Worm (Caenorhabditis elegans) whole organism, L2 larva: Measurements from ENCODE around the gene Y51B9A.8.

ENCODE experiments used
- F13H6.1 ChIP-seq: sonication (generic microtip); optimal IDR thresholded peaks from 2 replicates; lab custom pipeline; 2016; ENCODE audit warnings: missing genetic modification characterization, missing compliant biosample characterization
- R02D3.7 ChIP-seq: fragments of 150-350 bp; optimal IDR thresholded peaks from 2 replicates; lab custom pipeline; 2014; ENCODE audit warnings: missing biosample characterization, missing genetic modification characterization
- Y55F3AM.14 ChIP-seq: fragments of 200-800 bp; sonication (Bioruptor generic); optimal IDR thresholded peaks from 2 replicates; lab custom pipeline; 2018; ENCODE audit warnings: mild to moderate bottlenecking, missing genetic modification characterization, missing compliant biosample characterization
- alr-1 ChIP-seq: fragments of 150-350 bp; optimal IDR thresholded peaks from 2 replicates; lab custom pipeline; 2014; ENCODE audit warnings: missing biosample characterization, missing genetic modification characterization
- aly-2 ChIP-seq: fragments of 150-350 bp; optimal IDR thresholded peaks from 2 replicates; lab custom pipeline; 2014; ENCODE audit warnings: missing biosample characterization, missing genetic modification characterization
- ama-1 ChIP-seq: fragments of 150-350 bp; optimal IDR thresholded peaks from 2 replicates; lab custom pipeline; 2018; ENCODE audit warnings: inconsistent platforms
- blmp-1 ChIP-seq: sonication (generic microtip); optimal IDR thresholded peaks from 2 replicates; lab custom pipeline; 2017; ENCODE audit warnings: missing genetic modification characterization, mild to moderate bottlenecking, missing compliant biosample characterization, antibody characterized with exemption, moderate library complexity; ENCODE audit not compliant: insufficient read depth
- ceh-16 ChIP-seq: fragments of 150-350 bp; optimal IDR thresholded peaks from 2 replicates; lab custom pipeline; 2014; ENCODE audit warnings: missing biosample characterization, missing genetic modification characterization
- dmd-4 ChIP-seq: sonication (generic microtip); optimal IDR thresholded peaks from 2 replicates; lab custom pipeline; 2017; ENCODE audit warnings: missing biosample characterization, missing genetic modification characterization
- egl-27 ChIP-seq: sonication (generic microtip); optimal IDR thresholded peaks from 3 replicates; lab custom pipeline; 2017; ENCODE audit warnings: missing biosample characterization, missing genetic modification reagents, missing genetic modification characterization
- elt-3 ChIP-seq: sonication (generic microtip); optimal IDR thresholded peaks from 2 replicates; lab custom pipeline; 2017; ENCODE audit warnings: missing biosample characterization, missing genetic modification characterization
- fos-1 ChIP-seq: fragments of 150-350 bp; optimal IDR thresholded peaks from 2 replicates; lab custom pipeline; 2014; ENCODE audit warnings: missing biosample characterization, missing genetic modification characterization
- gmeb-1 ChIP-seq: fragments of 150-350 bp; optimal IDR thresholded peaks from 2 replicates; lab custom pipeline; 2014; ENCODE audit warnings: missing biosample characterization, missing genetic modification characterization
- lin-13 ChIP-seq: fragments of 150-350 bp; optimal IDR thresholded peaks from 2 replicates; lab custom pipeline; 2014; ENCODE audit warnings: missing biosample characterization, missing genetic modification reagents, missing genetic modification characterization
- lin-39 ChIP-seq: fragments of 150-350 bp; optimal IDR thresholded peaks from 2 replicates; lab custom pipeline; 2014; ENCODE audit warnings: missing biosample characterization, missing genetic modification reagents, missing genetic modification characterization
- lsy-2 ChIP-seq, 2 experiments: fragments of 150-350 bp in 1 of 2; sonication (generic microtip) in 1 of 2; optimal IDR thresholded peaks; 2 replicates each; lab custom pipeline; 2014 to 2017; ENCODE audit warnings: missing biosample characterization in 2 of 2, missing genetic modification characterization in 2 of 2
- mab-5 ChIP-seq: fragments of 150-350 bp; optimal IDR thresholded peaks from 2 replicates; lab custom pipeline; 2014; ENCODE audit warnings: missing biosample characterization, missing genetic modification characterization
- mbf-1 ChIP-seq: sonication (generic microtip); optimal IDR thresholded peaks from 2 replicates; lab custom pipeline; 2017; ENCODE audit warnings: missing biosample characterization, missing genetic modification characterization
- mdl-1 ChIP-seq, 2 experiments: fragments of 150-350 bp in 1 of 2; sonication (generic microtip) in 1 of 2; optimal IDR thresholded peaks; 2 replicates each; lab custom pipeline; 2017; ENCODE audit warnings: missing biosample characterization in 2 of 2, missing genetic modification characterization in 2 of 2
- nhr-10 ChIP-seq: sonication (generic microtip); optimal IDR thresholded peaks from 2 replicates; lab custom pipeline; 2017; ENCODE audit warnings: missing biosample characterization, missing genetic modification characterization
- nhr-12 ChIP-seq: fragments of 150-350 bp; optimal IDR thresholded peaks from 2 replicates; lab custom pipeline; 2014; ENCODE audit warnings: missing biosample characterization, missing genetic modification characterization
- nhr-129 ChIP-seq: fragments of 150-350 bp; optimal IDR thresholded peaks from 2 replicates; lab custom pipeline; 2014; ENCODE audit warnings: missing biosample characterization, missing genetic modification characterization
- nhr-23 ChIP-seq: fragments of 150-350 bp; optimal IDR thresholded peaks from 2 replicates; lab custom pipeline; 2014; ENCODE audit warnings: missing biosample characterization, missing genetic modification reagents, missing genetic modification characterization
- nhr-237 ChIP-seq: fragments of 150-350 bp; optimal IDR thresholded peaks from 2 replicates; lab custom pipeline; 2014; ENCODE audit warnings: missing biosample characterization, missing genetic modification characterization
- nhr-25 ChIP-seq: fragments of 150-350 bp; sonication (generic microtip); optimal IDR thresholded peaks from 3 replicates; lab custom pipeline; 2014; ENCODE audit warnings: missing biosample characterization, missing genetic modification characterization
- nhr-6 ChIP-seq: fragments of 150-350 bp; optimal IDR thresholded peaks from 2 replicates; lab custom pipeline; 2014; ENCODE audit warnings: missing biosample characterization, missing genetic modification characterization
- peb-1 ChIP-seq: fragments of 150-350 bp; optimal IDR thresholded peaks from 2 replicates; lab custom pipeline; 2014; ENCODE audit warnings: missing biosample characterization, missing genetic modification characterization
- skn-1 ChIP-seq: sonication (generic microtip); optimal IDR thresholded peaks from 2 replicates; lab custom pipeline; 2017; ENCODE audit warnings: missing biosample characterization, missing genetic modification characterization
- sma-3 ChIP-seq: sonication (generic microtip); optimal IDR thresholded peaks from 2 replicates; lab custom pipeline; 2016; ENCODE audit warnings: missing genetic modification reagents, missing genetic modification characterization, missing compliant biosample characterization
- sma-9 ChIP-seq, 2 experiments: fragments of 150-350 bp in 1 of 2; sonication (generic microtip) in 1 of 2; optimal IDR thresholded peaks; 2 replicates each; lab custom pipeline; 2014 to 2016; ENCODE audit warnings: missing genetic modification characterization in 2 of 2, mild to moderate bottlenecking in 1 of 2, missing biosample characterization in 1 of 2, missing compliant biosample characterization in 1 of 2, missing genetic modification reagents in 1 of 2, moderate library complexity in 1 of 2
- snpc-4 ChIP-seq: fragments of 150-350 bp; optimal IDR thresholded peaks from 2 replicates; lab custom pipeline; 2014; ENCODE audit warnings: missing biosample characterization, missing genetic modification characterization
- unc-39 ChIP-seq: fragments of 150-350 bp; optimal IDR thresholded peaks from 2 replicates; lab custom pipeline; 2014; ENCODE audit warnings: missing biosample characterization, missing genetic modification characterization
- unc-55 ChIP-seq: fragments of 150-350 bp; sonication (generic microtip); optimal IDR thresholded peaks from 3 replicates; lab custom pipeline; 2014; ENCODE audit warnings: missing biosample characterization, missing genetic modification reagents, missing genetic modification characterization
- unc-62 ChIP-seq: fragments of 150-350 bp; optimal IDR thresholded peaks from 2 replicates; lab custom pipeline; 2014; ENCODE audit warnings: missing biosample characterization, missing genetic modification reagents, missing genetic modification characterization
- zag-1 ChIP-seq: fragments of 150-350 bp; optimal IDR thresholded peaks from 2 replicates; lab custom pipeline; 2014; ENCODE audit warnings: missing biosample characterization, missing genetic modification characterization
- ztf-1 ChIP-seq: fragments of 200-800 bp; sonication (Bioruptor generic); conservative IDR thresholded peaks from 2 replicates; pipeline ENCODE4 v1.3.6; 2022; ENCODE audit warnings: missing genetic modification characterization, missing compliant biosample characterization
- ztf-11 ChIP-seq: sonication (generic microtip); optimal IDR thresholded peaks from 2 replicates; lab custom pipeline; 2017; ENCODE audit warnings: missing biosample characterization, missing genetic modification characterization

Y51B9A.8 gene

DNA sequence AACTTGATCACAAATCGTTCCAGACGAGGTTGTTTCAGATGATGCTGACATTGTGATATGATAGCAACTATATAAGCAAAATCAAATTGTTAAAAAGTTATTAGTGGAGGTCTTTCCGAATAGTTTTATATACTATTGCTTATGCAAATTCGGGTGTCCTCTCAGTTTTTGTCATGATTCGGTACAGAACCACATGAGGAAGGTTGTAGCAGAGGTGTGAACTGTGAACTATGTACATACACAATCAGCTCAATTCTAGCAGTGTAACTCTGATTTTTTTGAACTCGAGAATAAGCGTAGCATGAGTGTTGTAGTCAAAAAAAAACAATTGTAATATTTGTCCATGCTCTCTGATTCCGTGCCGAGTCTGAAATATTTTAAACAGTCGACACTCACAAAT, 4.4 kb downstream of the Y51B9A.8 start, which contains the start of gene Y51B9A.6:
Y51B9A.6 (minus strand) TSS at position 101 of the 400 bp plus-strand sequence.
- no peak for TF ChIP-seq sma-3 (GFP tag; lab: Kevin White, UChicago)
- no peak for TF ChIP-seq fos-1 (tag; lab: Kevin White, UChicago)
- TF ChIP-seq aly-2 (tag; lab: Kevin White, UChicago) = no peak
- no peak for TF ChIP-seq zag-1 (tag; lab: Kevin White, UChicago)
- TF ChIP-seq alr-1 (tag; lab: Kevin White, UChicago) = no peak
- TF ChIP-seq Y55F3AM.14 (GFP tag; lab: Kevin White, UChicago) = no peak
- TF ChIP-seq snpc-4 (tag; lab: Kevin White, UChicago) = no peak
- no peak for TF ChIP-seq mdl-1 (tag; optimal IDR thresholded peaks at IDR 0.05; lab: Kevin White, UChicago)
- TF ChIP-seq lsy-2 (tag; optimal IDR thresholded peaks at IDR 0.05; lab: Kevin White, UChicago) = no peak
- no peak for TF ChIP-seq sma-9 (GFP tag; optimal IDR thresholded peaks at IDR 0.05; lab: Kevin White, UChicago)
- no peak for TF ChIP-seq sma-9 (tag; optimal IDR thresholded peaks at IDR 0.05; lab: Kevin White, UChicago)
- TF ChIP-seq mab-5 (tag; lab: Kevin White, UChicago) = no peak
- TF ChIP-seq nhr-129 (tag; lab: Kevin White, UChicago) = no peak
- TF ChIP-seq egl-27 (tag; lab: Kevin White, UChicago) = no peak
- TF ChIP-seq ceh-16 = no peak
- no peak for TF ChIP-seq unc-62 (GFP tag; lab: Kevin White, UChicago)
- no peak for TF ChIP-seq elt-3

DNA sequence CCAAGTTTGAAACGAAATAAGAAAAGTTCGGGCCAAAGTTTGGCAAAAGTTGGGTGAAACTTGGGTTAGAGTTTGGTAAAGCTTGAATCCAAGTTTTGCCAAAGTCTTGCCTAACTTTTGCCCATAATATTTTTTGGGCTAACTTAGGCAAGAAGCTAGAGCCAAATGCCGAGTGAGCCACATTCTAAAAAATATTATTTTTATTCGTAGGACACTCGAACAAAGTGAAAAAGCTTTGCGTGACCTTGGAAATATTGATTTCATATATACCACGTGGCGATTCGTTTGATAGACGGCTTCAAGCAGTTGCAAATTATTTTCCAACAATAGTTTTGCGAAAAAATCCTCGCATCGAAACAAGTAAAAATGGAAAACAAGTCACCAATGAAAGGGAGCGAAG, 5.2 kb downstream of the Y51B9A.8 start, which contains the start of gene Y51B9A.5:
Y51B9A.5 (plus strand) TSS at position 301 of the 400 bp plus-strand sequence.
- TF ChIP-seq nhr-10 (tag; lab: Kevin White, UChicago) (no peak), blmp-1 (tag; lab: Kevin White, UChicago) (no peak), elt-3 (no peak), mbf-1 (no peak), ztf-1 (no peak), snpc-4 (tag; lab: Kevin White, UChicago) (no peak), peb-1 (tag; lab: Kevin White, UChicago) (no peak), unc-39 (tag; lab: Kevin White, UChicago) (no peak), lin-13 (GFP tag; lab: Kevin White, UChicago) (no peak), nhr-23 (tag; lab: Kevin White, UChicago) (no peak), nhr-12 (tag; lab: Kevin White, UChicago) (no peak), mdl-1 (tag; optimal IDR thresholded peaks at IDR 0.05; lab: Kevin White, UChicago) (no peak), mab-5 (tag; lab: Kevin White, UChicago) (no peak), F13H6.1 (tag; lab: Kevin White, UChicago) (no peak), skn-1 (no peak), ama-1 (lab: Kevin White, UChicago) (no peak), R02D3.7 (no peak), unc-55 (GFP tag; lab: Kevin White, UChicago) (no peak), dmd-4 (no peak)

DNA sequence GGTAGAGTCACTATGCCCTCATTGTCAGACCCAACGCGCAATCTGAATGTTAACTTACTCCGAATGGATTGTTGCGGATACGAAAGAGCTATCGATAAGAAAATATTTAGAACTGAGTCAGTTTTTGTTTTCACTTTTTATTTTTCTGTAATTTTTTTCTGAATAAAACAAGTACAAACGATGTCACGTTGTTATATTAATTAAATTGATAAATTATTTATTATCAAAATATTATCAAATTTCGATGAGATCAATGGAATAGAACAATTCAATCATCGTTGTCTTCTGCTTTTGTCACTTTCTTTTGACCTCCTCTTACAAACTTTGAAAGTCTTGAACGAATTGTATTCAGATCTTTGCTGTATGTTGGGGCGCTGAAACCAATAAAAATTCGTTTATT, 8.4 kb downstream of the Y51B9A.8 start, which contains the start of gene mpz-6:
mpz-6 (minus strand) TSS at position 101 of the 400 bp plus-strand sequence.
- no peak for TF ChIP-seq gmeb-1
- no peak for TF ChIP-seq snpc-4 (tag; lab: Kevin White, UChicago)
- TF ChIP-seq lin-13 (GFP tag; lab: Kevin White, UChicago) = no peak
- TF ChIP-seq nhr-6 = no peak
- no peak for TF ChIP-seq mab-5 (tag; lab: Kevin White, UChicago)
- no peak for TF ChIP-seq F13H6.1 (tag; lab: Kevin White, UChicago)
- TF ChIP-seq ztf-11 (tag; lab: Kevin White, UChicago) = no peak
- no peak for TF ChIP-seq nhr-10 (tag; lab: Kevin White, UChicago)
- no peak for TF ChIP-seq lsy-2 (tag; optimal IDR thresholded peaks at IDR 0.05; lab: Kevin White, UChicago)
- TF ChIP-seq mdl-1 (tag; optimal IDR thresholded peaks at IDR 0.05; lab: Kevin White, UChicago) = no peak
- TF ChIP-seq ceh-16 = no peak
- no peak for TF ChIP-seq elt-3
- no peak for TF ChIP-seq ztf-1
- no peak for TF ChIP-seq mbf-1
- no peak for TF ChIP-seq lin-39
- TF ChIP-seq skn-1 = no peak

DNA sequence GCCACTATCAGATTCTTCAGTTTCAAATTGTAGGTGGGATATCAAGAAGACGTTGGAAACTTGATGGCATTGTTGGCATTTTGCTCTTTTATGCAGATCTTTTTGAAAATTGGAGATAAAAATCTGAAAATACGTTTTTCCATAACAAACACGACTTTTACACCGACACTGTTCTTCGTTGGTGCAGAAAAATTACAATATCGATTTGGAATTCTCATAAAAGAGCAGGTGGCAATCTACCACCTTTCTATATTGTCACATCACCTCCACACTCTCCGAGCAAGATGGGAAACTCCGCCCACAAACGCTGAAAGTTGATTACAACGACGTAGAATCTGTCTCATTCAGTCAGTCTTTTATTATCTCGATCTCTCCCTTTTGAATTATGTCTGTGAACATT, 8.8 kb downstream of the Y51B9A.8 start, which contains the start of gene arrd-2:
arrd-2 (plus strand) TSS at position 301 of the 400 bp plus-strand sequence.
- no peak for TF ChIP-seq gmeb-1
- no peak for TF ChIP-seq nhr-25 (tag; lab: Kevin White, UChicago)
- no peak for TF ChIP-seq sma-3 (GFP tag; lab: Kevin White, UChicago)
- no peak for TF ChIP-seq lsy-2 (tag; optimal IDR thresholded peaks at IDR 0.05; lab: Kevin White, UChicago)
- TF ChIP-seq lin-13 (GFP tag; lab: Kevin White, UChicago) = no peak
- TF ChIP-seq peb-1 (tag; lab: Kevin White, UChicago) = no peak
- no peak for TF ChIP-seq nhr-237 (tag; lab: Kevin White, UChicago)
